Fruit fly (Drosophila melanogaster): ENCODE data around the gene Ipk2.

The Ipk2 gene

dm6 chr2L:604060-604459 lies 30.0 kb upstream of the Ipk2 start (continued):
- TF ChIP-seq Ets65A (GFP tag) (peak; percentile 92), Ptx1 (GFP tag; IDR thresholded peaks at IDR 0.05) (0 out of 2 replicates have a peak, but pooled peaks have one; percentile 16), CG15269 (tag; optimal IDR thresholded peaks at IDR 0.05) (no peak), Mes4 (GFP tag; optimal IDR thresholded peaks at IDR 0.05) (no peak), slou (GFP tag; optimal IDR thresholded peaks at IDR 0.05) (no peak), CG16815 (GFP tag; optimal IDR thresholded peaks at IDR 0.05) (no peak), jigr1 (GFP tag; IDR thresholded peaks at IDR 0.05) (no peak), CG3847 (GFP tag; IDR thresholded peaks at IDR 0.05) (no peak), CG10959 (GFP tag; IDR thresholded peaks at IDR 0.05) (0 out of 2 replicates have a peak, but pooled peaks have one; percentile 14), pum (GFP tag; optimal IDR thresholded peaks at IDR 0.05) (no peak), gro (GFP tag; optimal IDR thresholded peaks at IDR 0.05) (no peak), CG17612 (GFP tag; IDR thresholded peaks at IDR 0.05) (no peak), abd-A (tag; optimal IDR thresholded peaks at IDR 0.05) (no peak), Awh (GFP tag; IDR thresholded peaks at IDR 0.05) (no peak), Med (GFP tag) (peak; percentile 60), CG16863 (GFP tag; optimal IDR thresholded peaks at IDR 0.05) (no peak), E2f1 (GFP tag; IDR thresholded peaks at IDR 0.05) (no peak), Taf1 (GFP tag; IDR thresholded peaks at IDR 0.05) (no peak), pnt (GFP tag; optimal IDR thresholded peaks at IDR 0.05) (no peak), CG14710 (tag; optimal IDR thresholded peaks at IDR 0.05) (no peak), Antp (GFP tag; optimal IDR thresholded peaks at IDR 0.05) (no peak), Drgx (GFP tag; IDR thresholded peaks at IDR 0.05) (peak; percentile 87), prd (optimal IDR thresholded peaks at IDR 0.05) (no peak), prd (GFP tag; IDR thresholded peaks at IDR 0.05) (peak; percentile 30; the same call in 1 of the 3 replicates), wek (GFP tag; optimal IDR thresholded peaks at IDR 0.05) (no peak), Atf-2 (GFP tag; optimal IDR thresholded peaks at IDR 0.05) (no peak), CG11560 (tag; IDR thresholded peaks at IDR 0.05) (no peak), CG2199 (GFP tag; IDR thresholded peaks at IDR 0.05) (no peak), ap (GFP tag; IDR thresholded peaks at IDR 0.05) (no peak), CG12236 (GFP tag; optimal IDR thresholded peaks at IDR 0.05) (no peak), crol (GFP tag; IDR thresholded peaks at IDR 0.05) (no peak), CG18599 (GFP tag; optimal IDR thresholded peaks at IDR 0.05) (no peak), sr (GFP tag; IDR thresholded peaks at IDR 0.05) (no peak), CG17361 (GFP tag; IDR thresholded peaks at IDR 0.05) (no peak), CG10321 (GFP tag; IDR thresholded peaks at IDR 0.05) (no peak), sob (GFP tag; IDR thresholded peaks at IDR 0.05) (no peak), CG17186 (GFP tag; optimal IDR thresholded peaks at IDR 0.05) (no peak)

- TF ChIP-seq Fer1 (GFP tag; optimal IDR thresholded peaks at IDR 0.05) = no peak
- peak; percentile 59 for TF ChIP-seq CG1602 (GFP tag; optimal IDR thresholded peaks at IDR 0.05)
- no peak for TF ChIP-seq tup (GFP tag; optimal IDR thresholded peaks at IDR 0.05)
- peak; percentile 41 for TF ChIP-seq Camta (GFP tag; optimal IDR thresholded peaks at IDR 0.05)
- TF ChIP-seq CHES-1-like (GFP tag; optimal IDR thresholded peaks at IDR 0.05) = peak; percentile 42
- TF ChIP-seq CG4707 (GFP tag; optimal IDR thresholded peaks at IDR 0.05) = no peak
- TF ChIP-seq CG17359 (tag; optimal IDR thresholded peaks at IDR 0.05) = peak; percentile 56
- no peak for TF ChIP-seq BtbVII (GFP tag; optimal IDR thresholded peaks at IDR 0.05)
- TF ChIP-seq ttk (GFP tag; IDR thresholded peaks at IDR 0.05) = peak; percentile 47; the same call in 1 of the 2 replicates
- TF ChIP-seq az2 (GFP tag; optimal IDR thresholded peaks at IDR 0.05) = peak; percentile 70
- no peak for TF ChIP-seq yki (optimal IDR thresholded peaks at IDR 0.05)
- no peak for TF ChIP-seq z (GFP tag; IDR thresholded peaks at IDR 0.05)
- TF ChIP-seq Usf (GFP tag; optimal IDR thresholded peaks at IDR 0.05) = no peak
- TF ChIP-seq CG17361 (GFP tag; IDR thresholded peaks at IDR 0.05) = peak; percentile 62
- peak; percentile 15 for TF ChIP-seq CG4328 (GFP tag; optimal IDR thresholded peaks at IDR 0.05)
- TF ChIP-seq Sin3A (optimal IDR thresholded peaks at IDR 0.05) = no peak
- no peak for TF ChIP-seq CG17802 (tag; optimal IDR thresholded peaks at IDR 0.05)
- TF ChIP-seq dpn (GFP tag; optimal IDR thresholded peaks at IDR 0.05) = peak; percentile 2 to 67
- TF ChIP-seq dm (GFP tag; optimal IDR thresholded peaks at IDR 0.05) = no peak
- TF ChIP-seq nerfin-1 (tag; optimal IDR thresholded peaks at IDR 0.05) = no peak
Measured at dm6 chr2L:602439-602879, 28.4 kb upstream of the Ipk2 start, which contains the start of gene CG13689. CG13689 (plus strand) TSS chr2L:602813.

All from whole organism, embryonic.